Fruit fly (Drosophila melanogaster): ENCODE results near the gene CG15169.

The CG15169 gene

DNA sequence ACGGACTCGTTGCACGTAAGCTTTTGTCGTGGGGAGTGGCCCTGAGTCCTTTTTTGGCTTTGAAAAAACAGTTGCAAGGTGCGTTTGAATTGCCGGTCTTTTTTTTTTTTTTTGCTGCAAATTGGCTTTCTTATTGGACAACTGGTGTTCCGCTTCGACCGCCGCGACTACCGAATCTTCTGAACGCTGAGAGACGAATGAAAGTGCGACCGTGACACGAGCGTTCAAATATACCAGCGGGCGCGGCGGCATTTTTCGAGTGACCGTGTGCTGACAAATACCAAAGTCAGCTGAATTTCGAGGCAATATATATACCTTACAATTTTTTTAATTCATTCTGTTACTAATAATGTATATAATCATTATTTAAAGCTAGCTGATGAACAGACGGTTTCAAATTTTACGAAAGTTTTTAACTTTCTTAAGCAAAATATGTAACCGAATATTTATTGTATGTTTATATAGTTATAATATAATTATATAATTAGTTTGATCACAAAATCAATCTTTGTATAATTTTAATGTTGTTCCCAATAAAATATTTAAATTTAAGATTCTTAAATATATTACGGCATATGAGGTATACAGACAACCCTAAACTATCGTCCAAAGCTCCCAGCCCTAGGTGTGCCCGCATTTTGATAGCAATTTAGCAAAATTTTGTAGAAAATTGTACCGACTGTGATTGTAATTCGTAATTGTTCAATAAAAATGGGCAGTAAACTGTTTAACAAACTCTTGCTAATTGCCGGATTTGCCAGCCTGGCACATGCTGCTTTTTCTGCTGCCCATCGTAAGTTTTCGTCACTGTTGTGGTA lies 3.5 kb upstream of the CG15169 start, which contains the start of the genes Swip-1 and EMC5 (continued):
- TF ChIP-seq CG3407 (GFP tag; optimal IDR thresholded peaks at IDR 0.05) (peak; percentile 13), CG12942 (GFP tag; optimal IDR thresholded peaks at IDR 0.05) (peak; percentile 50), CG15073 (GFP tag; optimal IDR thresholded peaks at IDR 0.05) (no peak), CG6689 (GFP tag; IDR thresholded peaks at IDR 0.05) (peak; percentile 66), pan (optimal IDR thresholded peaks at IDR 0.05) (no peak), pan (GFP tag; optimal IDR thresholded peaks at IDR 0.05 in 1 of 2, IDR thresholded peaks at IDR 0.05 in 1 of 2) (no peak), twi (tag; optimal IDR thresholded peaks at IDR 0.05) (peak; percentile 55), seq (GFP tag; IDR thresholded peaks at IDR 0.05) (no peak), CG6683 (GFP tag; optimal IDR thresholded peaks at IDR 0.05) (no peak), gcm2 (GFP tag; optimal IDR thresholded peaks at IDR 0.05) (no peak), HLH3B (GFP tag; IDR thresholded peaks at IDR 0.05) (peak; percentile 52; the same call in 1 of the 2 replicates), gcm (GFP tag; optimal IDR thresholded peaks at IDR 0.05) (peak; percentile 63), CG17802 (tag; optimal IDR thresholded peaks at IDR 0.05) (no peak), jigr1 (GFP tag; IDR thresholded peaks at IDR 0.05) (peak; percentile 20; the same call in 1 of the 3 replicates), chn (GFP tag; optimal IDR thresholded peaks at IDR 0.05) (no peak), CG12071 (GFP tag; optimal IDR thresholded peaks at IDR 0.05) (no peak), CG8765 (GFP tag; IDR thresholded peaks at IDR 0.05) (no peak), CG4730 (GFP tag; IDR thresholded peaks at IDR 0.05) (peak; percentile 39; the same call in 1 of the 2 replicates), pros (GFP tag; optimal IDR thresholded peaks at IDR 0.05) (no peak), Doc3 (GFP tag; IDR thresholded peaks at IDR 0.05; ENCODE audit: partially characterized antibody) (peak; percentile 45; the same call in 1 of the 3 replicates), inv (GFP tag; IDR thresholded peaks at IDR 0.05; ENCODE audit: partially characterized antibody) (peak; percentile 35; the same call in 1 of the 2 replicates), CG14710 (tag; optimal IDR thresholded peaks at IDR 0.05) (peak; percentile 82), CG11695 (GFP tag; IDR thresholded peaks at IDR 0.05) (no peak), nau (GFP tag; optimal IDR thresholded peaks at IDR 0.05) (no peak), wdn (GFP tag; IDR thresholded peaks at IDR 0.05) (no peak), B-H2 (GFP tag; optimal IDR thresholded peaks at IDR 0.05) (peak; percentile 66), pho (GFP tag; optimal IDR thresholded peaks at IDR 0.05) (no peak), h (optimal IDR thresholded peaks at IDR 0.05) (no peak), mam (GFP tag; optimal IDR thresholded peaks at IDR 0.05) (peak; percentile 35), vnd (GFP tag; IDR thresholded peaks at IDR 0.05; ENCODE audit: partially characterized antibody) (peak; percentile 53; the same call in 1 of the 3 replicates), C15 (GFP tag; IDR thresholded peaks at IDR 0.05) (0 out of 3 replicates have a peak, but pooled peaks have one; percentile 25), sug (tag; optimal IDR thresholded peaks at IDR 0.05) (peak; percentile 73), odd (GFP tag; optimal IDR thresholded peaks at IDR 0.05) (no peak), oc (tag; optimal IDR thresholded peaks at IDR 0.05) (no peak), CG17328 (GFP tag; IDR thresholded peaks at IDR 0.05) (no peak; the same call in 1 of the 2 replicates), p53 (GFP tag; optimal IDR thresholded peaks at IDR 0.05) (no peak), CG12219 (GFP tag; optimal IDR thresholded peaks at IDR 0.05) (peak; percentile 11), CG11723 (GFP tag; optimal IDR thresholded peaks at IDR 0.05) (peak; percentile 28), CG18764 (GFP tag; optimal IDR thresholded peaks at IDR 0.05) (no peak), NFAT (GFP tag; IDR thresholded peaks at IDR 0.05) (peak; percentile 44), grau (tag; optimal IDR thresholded peaks at IDR 0.05) (peak; percentile 77), CG13894 (tag; optimal IDR thresholded peaks at IDR 0.05) (peak; percentile 29), CG12659 (GFP tag; optimal IDR thresholded peaks at IDR 0.05) (peak; percentile 82), Bteb2 (GFP tag; optimal IDR thresholded peaks at IDR 0.05) (no peak), CG14014 (GFP tag; IDR thresholded peaks at IDR 0.05) (peak; percentile 73), CG3163 (GFP tag; optimal IDR thresholded peaks at IDR 0.05) (peak; percentile 2), CG30020 (tag; optimal IDR thresholded peaks at IDR 0.05) (peak; percentile 65), gsb (GFP tag; IDR thresholded peaks at IDR 0.05) (no peak), run (tag; optimal IDR thresholded peaks at IDR 0.05) (peak; percentile 31), CG31388 (GFP tag; optimal IDR thresholded peaks at IDR 0.05) (peak; percentile 9)

Measured in whole organism, embryonic.